Worm (Caenorhabditis elegans) whole organism, early embryonic: Measurements from ENCODE around the gene Y54G2A.11.

ENCODE experiments used
- B0310.2 ChIP-seq: sonication (generic microtip); optimal IDR thresholded peaks from 2 replicates; lab custom pipeline; 2016; ENCODE audit warnings: mild to moderate bottlenecking, missing genetic modification characterization, missing compliant biosample characterization
- F13C5.2 ChIP-seq: sonication (generic microtip); optimal IDR thresholded peaks from 2 replicates; lab custom pipeline; 2017; ENCODE audit warnings: mild to moderate bottlenecking, missing genetic modification characterization, inconsistent platforms, missing compliant biosample characterization
- aly-1 ChIP-seq: sonication (generic microtip); optimal IDR thresholded peaks from 2 replicates; lab custom pipeline; 2016; ENCODE audit warnings: missing genetic modification characterization, missing compliant biosample characterization
- ama-1 ChIP-seq: fragments of 150-350 bp; optimal IDR thresholded peaks from 2 replicates; lab custom pipeline; 2014
- ceh-13 ChIP-seq: fragments of 200-800 bp; sonication (Bioruptor generic); optimal IDR thresholded peaks from 2 replicates; lab custom pipeline; 2018; ENCODE audit warnings: mild to moderate bottlenecking, missing genetic modification characterization, missing compliant biosample characterization
- ceh-36 ChIP-seq: sonication (generic microtip); optimal IDR thresholded peaks from 2 replicates; lab custom pipeline; 2016; ENCODE audit warnings: missing genetic modification characterization, inconsistent platforms, missing compliant biosample characterization
- ets-7 ChIP-seq: sonication (generic microtip); optimal IDR thresholded peaks from 2 replicates; lab custom pipeline; 2016; ENCODE audit warnings: missing genotype, missing genetic modification characterization, missing compliant biosample characterization
- flt-1 ChIP-seq: fragments of 200-800 bp; sonication (Bioruptor generic); IDR thresholded peaks from 2 replicates; pipeline ENCODE4 v1.3.6; 2022; ENCODE audit warnings: missing genetic modification characterization, missing compliant biosample characterization
- hmbx-1 ChIP-seq: sonication (generic microtip); optimal IDR thresholded peaks from 2 replicates; lab custom pipeline; 2016; ENCODE audit warnings: mild to moderate bottlenecking, missing genetic modification characterization, missing compliant biosample characterization
- hmg-4 ChIP-seq: fragments of 200-800 bp; sonication (Bioruptor generic); optimal IDR thresholded peaks from 2 replicates; lab custom pipeline; 2018; ENCODE audit warnings: mild to moderate bottlenecking, missing genetic modification characterization, missing compliant biosample characterization
- hnd-1 ChIP-seq: sonication (generic microtip); optimal IDR thresholded peaks from 2 replicates; lab custom pipeline; 2016; ENCODE audit warnings: missing genetic modification characterization, missing compliant biosample characterization
- pes-1 ChIP-seq: fragments of 200-800 bp; sonication (Bioruptor generic); IDR thresholded peaks from 2 replicates; pipeline ENCODE4 v1.3.6; 2022; ENCODE audit warnings: missing genetic modification reagents, missing genetic modification characterization, missing compliant biosample characterization
- scrt-1 ChIP-seq: fragments of 200-800 bp; sonication (Bioruptor generic); IDR thresholded peaks from 2 replicates; pipeline ENCODE4 v1.3.6; 2022; ENCODE audit warnings: missing genetic modification characterization, missing compliant biosample characterization
- sea-1 ChIP-seq: fragments of 200-800 bp; sonication (Bioruptor generic); conservative IDR thresholded peaks from 2 replicates; pipeline ENCODE4 v1.3.6; 2022; ENCODE audit warnings: missing genetic modification characterization, missing compliant biosample characterization
- tbx-11 ChIP-seq: fragments of 200-800 bp; sonication (Bioruptor generic); IDR thresholded peaks from 2 replicates; pipeline ENCODE4 v1.3.6; 2022; ENCODE audit warnings: missing genetic modification characterization, missing compliant biosample characterization
- tbx-37 ChIP-seq: fragments of 200-800 bp; sonication (Bioruptor generic); conservative IDR thresholded peaks from 2 replicates; pipeline ENCODE4 v1.3.6; 2022; ENCODE audit warnings: missing genetic modification reagents, missing genetic modification characterization, missing compliant biosample characterization
- tra-4 ChIP-seq: sonication (generic microtip); optimal IDR thresholded peaks from 2 replicates; lab custom pipeline; 2017; ENCODE audit warnings: missing genetic modification characterization, missing compliant biosample characterization

Gene Y54G2A.11

DNA sequence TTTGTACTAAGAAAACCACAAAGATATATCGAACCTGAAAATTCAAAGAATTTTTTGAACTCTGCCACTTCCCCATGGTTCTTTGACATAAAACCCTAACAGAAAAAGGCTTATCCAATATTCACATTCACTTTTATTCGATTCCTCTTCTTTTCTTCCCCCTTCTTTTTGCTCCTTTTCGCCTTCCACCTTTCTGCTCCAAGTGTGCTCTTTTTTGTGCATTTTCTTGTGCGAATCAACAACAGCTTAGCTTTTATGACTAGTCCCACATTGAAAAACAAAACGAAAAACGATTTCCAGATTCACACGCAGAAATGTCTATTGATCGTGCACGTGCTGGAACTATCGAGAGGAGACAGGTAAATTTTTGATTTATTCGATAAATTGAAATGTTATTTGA lies 20.0 kb downstream of the Y54G2A.11 start, which contains the start of gene Y54G2A.41:
Gene Y54G2A.41 (plus strand): TSS at position 301 of the 400 bp plus-strand sequence.
- no peak for TF ChIP-seq tbx-11 (GFP tag; lab: Robert Waterston, UW)
- no peak for TF ChIP-seq scrt-1
- TF ChIP-seq hnd-1 (tag; lab: Kevin White, UChicago) = no peak
- TF ChIP-seq tra-4 (tag; lab: Kevin White, UChicago) = no peak
- TF ChIP-seq hmbx-1 = no peak
- no peak for TF ChIP-seq hmg-4
- TF ChIP-seq sea-1 (GFP tag; lab: Robert Waterston, UW) = no peak
- TF ChIP-seq pes-1 (GFP tag; lab: Robert Waterston, UW) = no peak
- no peak for TF ChIP-seq ama-1 (lab: Kevin White, UChicago)
- TF ChIP-seq F13C5.2 (tag; lab: Kevin White, UChicago) = no peak
- TF ChIP-seq ceh-13 = no peak
- TF ChIP-seq ets-7 = no peak
- no peak for TF ChIP-seq tbx-37
- TF ChIP-seq ceh-36 = no peak
- TF ChIP-seq aly-1 (tag; lab: Kevin White, UChicago) = no peak
- no peak for TF ChIP-seq B0310.2 (tag; lab: Kevin White, UChicago)
- TF ChIP-seq flt-1 (GFP tag; lab: Robert Waterston, UW) = no peak

DNA sequence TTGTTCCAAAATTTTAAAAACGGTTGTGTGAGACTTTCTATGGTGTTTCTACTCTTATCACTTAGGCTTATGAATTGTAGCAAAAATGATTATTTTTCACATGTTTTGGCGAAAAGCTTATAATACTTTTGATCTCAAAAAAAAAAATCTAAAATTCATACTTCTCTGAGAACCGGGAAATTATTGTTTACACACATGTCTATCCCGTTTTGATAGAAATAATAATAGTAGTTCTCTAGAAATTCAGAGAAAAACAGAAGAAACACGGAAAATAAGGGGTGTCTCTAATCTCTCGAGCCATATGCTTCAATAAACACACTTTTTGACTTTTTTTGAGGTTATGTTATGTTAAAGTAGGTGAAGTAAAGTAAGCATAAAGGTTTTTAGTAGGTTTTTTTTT lies 21.0 kb downstream of the Y54G2A.11 start:
- TF ChIP-seq aly-1 (tag; lab: Kevin White, UChicago) = no peak
- no peak for TF ChIP-seq flt-1 (GFP tag; lab: Robert Waterston, UW)
- no peak for TF ChIP-seq hmg-4
- no peak for TF ChIP-seq tbx-37
- no peak for TF ChIP-seq tra-4 (tag; lab: Kevin White, UChicago)
- TF ChIP-seq hmbx-1 = no peak
- TF ChIP-seq scrt-1 = no peak
- no peak for TF ChIP-seq ama-1 (lab: Kevin White, UChicago)
- no peak for TF ChIP-seq B0310.2 (tag; lab: Kevin White, UChicago)
- no peak for TF ChIP-seq sea-1 (GFP tag; lab: Robert Waterston, UW)
- no peak for TF ChIP-seq pes-1 (GFP tag; lab: Robert Waterston, UW)
- no peak for TF ChIP-seq F13C5.2 (tag; lab: Kevin White, UChicago)
- TF ChIP-seq ceh-36 = no peak
- TF ChIP-seq tbx-11 (GFP tag; lab: Robert Waterston, UW) = no peak
- TF ChIP-seq ets-7 = no peak
- no peak for TF ChIP-seq hnd-1 (tag; lab: Kevin White, UChicago)
- TF ChIP-seq ceh-13 = no peak

- TF ChIP-seq ets-7 (no peak), ceh-13 (no peak), sea-1 (GFP tag; lab: Robert Waterston, UW) (no peak), pes-1 (GFP tag; lab: Robert Waterston, UW) (no peak), hnd-1 (tag; lab: Kevin White, UChicago) (no peak), tra-4 (tag; lab: Kevin White, UChicago) (no peak), scrt-1 (no peak), hmg-4 (no peak), tbx-11 (GFP tag; lab: Robert Waterston, UW) (no peak), ama-1 (lab: Kevin White, UChicago) (no peak), hmbx-1 (no peak), tbx-37 (no peak), flt-1 (GFP tag; lab: Robert Waterston, UW) (no peak), aly-1 (tag; lab: Kevin White, UChicago) (no peak), F13C5.2 (tag; lab: Kevin White, UChicago) (no peak), ceh-36 (no peak), B0310.2 (tag; lab: Kevin White, UChicago) (no peak)
Measured at ce11 chrIV:2748863-2749451, 22.6 kb downstream of the Y54G2A.11 start.

DNA sequence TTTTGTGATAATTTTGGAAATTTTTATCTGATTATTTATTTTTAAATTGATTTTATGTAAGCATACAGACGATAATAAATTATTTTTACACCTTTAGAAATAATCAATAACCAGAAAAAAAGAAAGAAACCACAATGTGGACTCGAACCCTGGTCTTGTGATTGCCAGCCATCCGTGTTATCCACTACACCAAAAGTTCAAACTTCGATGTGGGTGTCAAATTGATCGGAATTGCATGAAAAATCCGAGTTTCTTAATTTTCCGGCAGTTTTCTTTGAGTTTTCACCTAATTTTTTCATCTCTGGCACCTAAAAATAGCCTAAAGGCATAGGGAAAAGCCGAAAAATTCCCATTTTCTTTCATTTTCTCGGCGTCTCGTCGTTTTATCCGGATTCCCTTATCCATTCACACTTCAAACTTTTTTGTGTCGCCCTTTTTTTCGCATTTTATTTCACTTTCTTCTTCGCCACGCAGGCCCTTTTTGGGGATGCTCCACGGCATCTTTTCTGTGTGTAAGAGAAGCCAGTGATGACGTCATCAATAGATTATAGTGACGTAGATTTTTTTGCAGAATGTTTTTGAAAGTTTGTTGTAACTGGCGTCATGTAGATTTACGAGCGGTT lies 24.1 kb downstream of the Y54G2A.11 start:
- TF ChIP-seq aly-1 (tag; lab: Kevin White, UChicago) (no peak), ets-7 (no peak), ceh-13 (no peak), hmbx-1 (no peak), flt-1 (GFP tag; lab: Robert Waterston, UW) (no peak), B0310.2 (tag; lab: Kevin White, UChicago) (no peak), F13C5.2 (tag; lab: Kevin White, UChicago) (no peak), tbx-11 (GFP tag; lab: Robert Waterston, UW) (no peak), sea-1 (GFP tag; lab: Robert Waterston, UW) (no peak), pes-1 (GFP tag; lab: Robert Waterston, UW) (no peak), scrt-1 (no peak), tbx-37 (no peak), hnd-1 (tag; lab: Kevin White, UChicago) (no peak), ceh-36 (no peak)

- TF ChIP-seq pes-1 (GFP tag; lab: Robert Waterston, UW) = no peak
- no peak for TF ChIP-seq tbx-11 (GFP tag; lab: Robert Waterston, UW)
- no peak for TF ChIP-seq F13C5.2 (tag; lab: Kevin White, UChicago)
- TF ChIP-seq tbx-37 = no peak
- TF ChIP-seq ets-7 = no peak
- no peak for TF ChIP-seq hnd-1 (tag; lab: Kevin White, UChicago)
- no peak for TF ChIP-seq aly-1 (tag; lab: Kevin White, UChicago)
- TF ChIP-seq scrt-1 = no peak
- TF ChIP-seq B0310.2 (tag; lab: Kevin White, UChicago) = no peak
- no peak for TF ChIP-seq hmbx-1
- no peak for TF ChIP-seq ceh-13
Measured at ce11 chrIV:2742470-2743044, 29.0 kb downstream of the Y54G2A.11 start, which contains the start of gene nhr-277. Gene nhr-277, plus strand, starts transcription at chrIV:2742994.

DNA sequence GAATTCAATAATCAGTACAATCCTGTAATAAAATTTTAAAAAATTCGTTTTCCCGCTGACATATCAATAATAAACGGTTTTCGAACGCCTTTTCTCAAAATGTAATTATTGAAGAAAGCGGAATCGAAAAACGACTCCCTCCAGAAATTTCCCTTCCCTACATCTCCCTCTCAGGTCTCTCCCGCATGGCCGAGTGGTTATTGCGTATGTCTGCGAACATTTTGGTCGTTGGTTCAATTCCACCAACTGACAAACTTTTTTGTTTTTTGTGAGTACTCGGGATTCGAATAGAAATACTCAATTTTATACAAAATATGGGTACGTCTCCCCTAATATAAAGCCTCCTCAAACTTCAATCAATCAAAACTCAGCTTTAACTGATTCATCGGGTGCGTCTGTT lies 31.6 kb downstream of the Y54G2A.11 start:
- TF ChIP-seq pes-1 (GFP tag; lab: Robert Waterston, UW) = peak; percentile 95
- peak; percentile 95 for TF ChIP-seq scrt-1
- TF ChIP-seq sea-1 (GFP tag; lab: Robert Waterston, UW) = peak; percentile 97
- TF ChIP-seq tbx-37 = peak; percentile 96
- peak; percentile 93 for TF ChIP-seq tbx-11 (GFP tag; lab: Robert Waterston, UW)
- TF ChIP-seq flt-1 (GFP tag; lab: Robert Waterston, UW) = peak; percentile 94

DNA sequence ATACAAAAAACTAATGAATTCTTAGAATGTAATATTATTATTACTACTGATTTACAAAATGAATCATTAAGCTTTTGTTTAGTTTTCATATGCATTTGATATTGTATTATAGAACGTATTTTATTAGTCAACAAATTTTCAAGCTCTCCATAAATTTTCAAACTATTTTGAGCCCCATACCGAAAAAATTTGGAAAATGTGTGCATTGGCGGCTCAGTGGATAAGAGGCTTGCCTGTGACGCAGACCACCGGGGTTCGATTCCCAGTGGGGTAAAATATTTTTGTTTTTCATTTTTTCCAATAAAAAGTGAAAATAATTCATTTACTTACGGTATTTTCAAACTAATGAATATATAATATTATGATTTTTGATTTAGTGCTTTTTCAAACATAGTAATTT lies 33.1 kb downstream of the Y54G2A.11 start:
- TF ChIP-seq F13C5.2 (tag; lab: Kevin White, UChicago) = no peak
- no peak for TF ChIP-seq scrt-1
- TF ChIP-seq B0310.2 (tag; lab: Kevin White, UChicago) = no peak
